Worm (Caenorhabditis elegans) whole organism, early embryonic: ENCODE results near the gene F31A3.5.

Experiments used
- ama-1 ChIP-seq: fragments of 150-350 bp; optimal IDR thresholded peaks from 2 replicates; lab custom pipeline; 2014
- ceh-13 ChIP-seq: fragments of 200-800 bp; sonication (Bioruptor generic); optimal IDR thresholded peaks from 2 replicates; lab custom pipeline; 2018; ENCODE audit warnings: mild to moderate bottlenecking, missing genetic modification characterization, missing compliant biosample characterization
- hmbx-1 ChIP-seq: sonication (generic microtip); optimal IDR thresholded peaks from 2 replicates; lab custom pipeline; 2016; ENCODE audit warnings: mild to moderate bottlenecking, missing genetic modification characterization, missing compliant biosample characterization
- pes-1 ChIP-seq: fragments of 200-800 bp; sonication (Bioruptor generic); IDR thresholded peaks from 2 replicates; pipeline ENCODE4 v1.3.6; 2022; ENCODE audit warnings: missing genetic modification reagents, missing genetic modification characterization, missing compliant biosample characterization
- tbx-37 ChIP-seq: fragments of 200-800 bp; sonication (Bioruptor generic); conservative IDR thresholded peaks from 2 replicates; pipeline ENCODE4 v1.3.6; 2022; ENCODE audit warnings: missing genetic modification reagents, missing genetic modification characterization, missing compliant biosample characterization

DNA sequence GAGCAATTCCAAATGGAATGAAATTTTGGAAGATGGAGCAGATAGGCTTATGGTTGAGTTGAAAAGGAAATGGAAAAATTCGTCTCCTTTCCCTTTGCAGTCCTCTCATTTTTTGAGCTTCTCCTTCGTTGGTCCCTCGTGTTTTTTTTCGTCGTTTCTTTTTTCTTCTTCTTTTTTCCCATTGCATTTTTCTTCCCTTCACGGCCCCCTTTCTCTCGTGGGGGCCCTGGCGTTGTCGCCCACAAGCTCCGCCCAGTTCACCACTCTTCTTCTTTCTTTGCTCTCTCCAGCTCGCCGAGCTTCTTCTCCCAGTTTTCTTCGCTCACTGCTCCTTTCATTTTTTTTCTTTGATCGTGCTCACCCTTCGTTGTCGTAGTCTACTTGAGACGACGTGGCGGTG is 43.9 kb downstream of the F31A3.5 start:
- TF ChIP-seq ama-1 (lab: Kevin White, UChicago) = no peak
- TF ChIP-seq hmbx-1 (tag; lab: Kevin White, UChicago) = no peak
- TF ChIP-seq tbx-37 = no peak
- TF ChIP-seq ceh-13 (GFP tag; lab: Kevin White, UChicago) = no peak
- no peak for TF ChIP-seq pes-1 (GFP tag; lab: Robert Waterston, UW)
